Worm (Caenorhabditis elegans) whole organism, young adult: Measurements from ENCODE around the gene zim-1.

Experiments used
- Y53F4B.3 ChIP-seq: fragments of 200-800 bp; sonication (Bioruptor generic); IDR thresholded peaks from 2 replicates; pipeline ENCODE4 v1.3.6; 2022; ENCODE audit warnings: missing genetic modification reagents, missing genetic modification characterization, missing compliant biosample characterization
- Y56A3A.18 ChIP-seq: fragments of 200-800 bp; sonication (Bioruptor generic); IDR thresholded peaks from 2 replicates; pipeline ENCODE4 v1.3.6; 2022; ENCODE audit warnings: missing genetic modification reagents, missing genetic modification characterization, missing compliant biosample characterization
- Y95B8A.8 ChIP-seq: fragments of 200-800 bp; sonication (Bioruptor generic); IDR thresholded peaks from 2 replicates; pipeline ENCODE4 v1.3.6; 2022; ENCODE audit warnings: missing genetic modification reagents, missing genetic modification characterization, missing compliant biosample characterization
- ceh-27 ChIP-seq: fragments of 200-800 bp; sonication (Bioruptor generic); optimal IDR thresholded peaks from 2 replicates; lab custom pipeline; 2018; ENCODE audit warnings: mild to moderate bottlenecking, missing genetic modification characterization, moderate library complexity, missing compliant biosample characterization
- ceh-40 ChIP-seq: fragments of 200-800 bp; sonication (Bioruptor generic); IDR thresholded peaks from 2 replicates; pipeline ENCODE4 v1.3.6; 2022; ENCODE audit warnings: missing genetic modification characterization, missing compliant biosample characterization
- ceh-58 ChIP-seq: fragments of 200-800 bp; sonication (Bioruptor generic); IDR thresholded peaks from 2 replicates; pipeline ENCODE4 v1.3.6; 2022; ENCODE audit warnings: missing genetic modification characterization, missing compliant biosample characterization
- efl-1 ChIP-seq: fragments of 150-350 bp; optimal IDR thresholded peaks from 2 replicates; lab custom pipeline; 2014; ENCODE audit warnings: missing biosample characterization, missing genetic modification reagents, missing genetic modification characterization
- let-607 ChIP-seq, 2 experiments: fragments of 200-800 bp in 1 of 2; sonication (Bioruptor generic) in 1 of 2; sonication (generic microtip) in 1 of 2; optimal IDR thresholded peaks; 2 replicates each; lab custom pipeline; 2016 to 2018; ENCODE audit warnings: mild to moderate bottlenecking in 2 of 2, missing compliant biosample characterization in 2 of 2, missing genetic modification characterization in 2 of 2, moderate library complexity in 2 of 2, missing genotype in 1 of 2
- rpc-1 ChIP-seq, 2 experiments: fragments of 150-350 bp in 1 of 2; sonication (generic microtip) in 1 of 2; optimal IDR thresholded peaks; 2 replicates each; lab custom pipeline; 2014 to 2018; ENCODE audit warnings: missing biosample characterization in 1 of 2, missing genetic modification characterization in 1 of 2, missing genetic modification reagents in 1 of 2, missing genotype in 1 of 2
- snpc-4 ChIP-seq, 5 experiments: fragments of 150-350 bp in 1 of 5; sonication (generic microtip) in 4 of 5; optimal IDR thresholded peaks; 2 replicates each; lab custom pipeline; 2014 to 2018; ENCODE audit warnings: missing genetic modification characterization in 5 of 5, missing biosample characterization in 3 of 5, antibody characterized with exemption in 2 of 5, mild to moderate bottlenecking in 2 of 5, missing compliant biosample characterization in 2 of 5, missing genotype in 2 of 5, moderate library complexity in 2 of 5, missing genetic modification reagents in 1 of 5
- tbp1 ChIP-seq: fragments of 200-800 bp; sonication (Bioruptor generic); optimal IDR thresholded peaks from 2 replicates; lab custom pipeline; 2018; ENCODE audit warnings: mild to moderate bottlenecking, missing genetic modification characterization, missing compliant biosample characterization
- tlf-1 ChIP-seq: fragments of 200-800 bp; sonication (Bioruptor generic); optimal IDR thresholded peaks from 2 replicates; lab custom pipeline; 2018; ENCODE audit warnings: mild to moderate bottlenecking, missing genetic modification characterization, missing compliant biosample characterization

- TF ChIP-seq tbp1 (GFP tag; lab: Kevin White, UChicago) (no peak), Y95B8A.8 (GFP tag; lab: Robert Waterston, UW) (no peak), tlf-1 (GFP tag; lab: Kevin White, UChicago) (no peak), snpc-4 (GFP tag; optimal IDR thresholded peaks at IDR 0.05; lab: Kevin White, UChicago) (no peak), snpc-4 (tag; optimal IDR thresholded peaks at IDR 0.05; lab: Kevin White, UChicago) (no peak), ceh-58 (GFP tag; lab: Robert Waterston, UW) (no peak), ceh-27 (GFP tag; lab: Kevin White, UChicago) (no peak), Y53F4B.3 (GFP tag; lab: Robert Waterston, UW) (no peak), efl-1 (GFP tag; lab: Kevin White, UChicago) (no peak), let-607 (tag; optimal IDR thresholded peaks at IDR 0.05; lab: Kevin White, UChicago) (no peak), rpc-1 (optimal IDR thresholded peaks at IDR 0.05; lab: Kevin White, UChicago) (no peak), rpc-1 (tag; optimal IDR thresholded peaks at IDR 0.05; lab: Kevin White, UChicago) (no peak), Y56A3A.18 (GFP tag; lab: Robert Waterston, UW) (no peak), ceh-40 (GFP tag; lab: Robert Waterston, UW) (no peak)
Measured at ce11 chrIV:10518652-10519051, 28.2 kb upstream of the zim-1 start.
